Fruit fly (Drosophila melanogaster) whole organism, wandering third instar larva: ENCODE measurements around the gene Ccp84Ag.
A peak's percentile ranks its signal among the peaks of the same experiment; 100 is the strongest.

Source experiments
- CG32264 ChIP-seq: fragments of 200-800 bp; sonication (Bioruptor generic); optimal IDR thresholded peaks from 2 replicates; lab custom pipeline; 2016; ENCODE audit warnings: missing biosample characterization, missing genetic modification characterization
- CG9705 ChIP-seq: fragments of 200-800 bp; sonication (Bioruptor generic); optimal IDR thresholded peaks from 2 replicates; lab custom pipeline; 2018; ENCODE audit warnings: missing biosample characterization, mild to moderate bottlenecking, missing genetic modification characterization
- CrebA ChIP-seq: fragments of 200-800 bp; sonication (Bioruptor generic); optimal IDR thresholded peaks from 2 replicates; lab custom pipeline; 2016; ENCODE audit warnings: missing biosample characterization, mild to moderate bottlenecking, missing genetic modification characterization, borderline replicate concordance
- GATAd ChIP-seq: sonication (Bioruptor generic); optimal IDR thresholded peaks from 2 replicates; lab custom pipeline; 2016; ENCODE audit warnings: missing biosample characterization, missing genetic modification characterization
- HLH106 ChIP-seq: fragments of 200-800 bp; optimal IDR thresholded peaks from 3 replicates; lab custom pipeline; 2019; ENCODE audit warnings: missing biosample characterization, mild to moderate bottlenecking, missing genetic modification characterization, moderate library complexity
- Hnf4 ChIP-seq: fragments of 200-800 bp; sonication (Bioruptor generic); optimal IDR thresholded peaks from 2 replicates; lab custom pipeline; 2016; ENCODE audit warnings: missing biosample characterization, mild to moderate bottlenecking, missing genetic modification characterization
- Hr78 ChIP-seq: fragments of >200 bp; optimal IDR thresholded peaks from 2 replicates; lab custom pipeline; 2017; ENCODE audit warnings: missing biosample characterization, missing genetic modification characterization
- Hr83 ChIP-seq: fragments of 200-300 bp; sonication (Bioruptor generic); optimal IDR thresholded peaks from 2 replicates; lab custom pipeline; 2016; ENCODE audit warnings: missing biosample characterization, mild to moderate bottlenecking, missing genetic modification characterization, moderate library complexity; ENCODE audit not compliant: poor library complexity, severe bottlenecking
- Jra ChIP-seq: sonication (Bioruptor generic); optimal IDR thresholded peaks from 2 replicates; lab custom pipeline; 2016; ENCODE audit warnings: missing biosample characterization, missing genetic modification characterization
- Mio ChIP-seq: sonication (Bioruptor generic); optimal IDR thresholded peaks from 2 replicates; lab custom pipeline; 2016; ENCODE audit warnings: missing biosample characterization, missing genetic modification characterization
- Myc ChIP-seq: fragments of >200 bp; optimal IDR thresholded peaks from 2 replicates; lab custom pipeline; 2017
- Rel ChIP-seq, 2 experiments: fragments of 200-800 bp; sonication (Bioruptor generic) in 1 of 2; optimal IDR thresholded peaks; 2 replicates in 1 of 2; 3 replicates in 1 of 2; lab custom pipeline; 2016 to 2019; ENCODE audit warnings: mild to moderate bottlenecking in 2 of 2, missing biosample characterization in 2 of 2, missing genetic modification characterization in 2 of 2, moderate library complexity in 1 of 2
- Sp1 ChIP-seq: fragments of 200-800 bp; sonication (Bioruptor generic); optimal IDR thresholded peaks from 3 replicates; lab custom pipeline; 2019; ENCODE audit warnings: missing biosample characterization, mild to moderate bottlenecking, missing genetic modification characterization, moderate library complexity
- Vsx2 ChIP-seq: fragments of 200-300, 225-300 bp; sonication (Bioruptor generic); optimal IDR thresholded peaks from 2 replicates; lab custom pipeline; 2018; ENCODE audit warnings: missing biosample characterization, missing genetic modification characterization; ENCODE audit not compliant: partially characterized antibody
- br ChIP-seq: fragments of 200-800 bp; sonication (Bioruptor generic); optimal IDR thresholded peaks from 2 replicates; lab custom pipeline; 2016; ENCODE audit warnings: missing biosample characterization, missing genetic modification characterization
- brk ChIP-seq: fragments of 200-800 bp; sonication (Bioruptor generic); optimal IDR thresholded peaks from 2 replicates; lab custom pipeline; 2016; ENCODE audit warnings: missing biosample characterization, mild to moderate bottlenecking, missing genetic modification characterization
- dsf ChIP-seq: sonication (Bioruptor generic); optimal IDR thresholded peaks from 2 replicates; lab custom pipeline; 2016; ENCODE audit warnings: missing biosample characterization, missing genetic modification characterization, borderline replicate concordance
- fru ChIP-seq: fragments of 200-800 bp; sonication (Bioruptor generic); optimal IDR thresholded peaks from 3 replicates; lab custom pipeline; 2016; ENCODE audit warnings: missing biosample characterization, mild to moderate bottlenecking, missing genetic modification characterization
- h ChIP-seq: fragments of 200-800 bp; sonication (Bioruptor generic); optimal IDR thresholded peaks from 3 replicates; lab custom pipeline; 2016; ENCODE audit warnings: missing biosample characterization, mild to moderate bottlenecking, missing genetic modification characterization
- jim ChIP-seq: fragments of 175-275, 200-325 bp; sonication (Bioruptor generic); optimal IDR thresholded peaks from 2 replicates; lab custom pipeline; 2016; ENCODE audit warnings: missing biosample characterization, mild to moderate bottlenecking, missing genetic modification characterization
- lola ChIP-seq: fragments of >200 bp; optimal IDR thresholded peaks from 2 replicates; lab custom pipeline; 2017; ENCODE audit warnings: missing biosample characterization, missing genetic modification characterization
- pan ChIP-seq: fragments of >200 bp; optimal IDR thresholded peaks from 2 replicates; lab custom pipeline; 2017
- rgr ChIP-seq: fragments of 200-800 bp; sonication (Bioruptor generic); optimal IDR thresholded peaks from 3 replicates; lab custom pipeline; 2016; ENCODE audit warnings: missing biosample characterization, mild to moderate bottlenecking, missing genetic modification characterization
- sage ChIP-seq: fragments of 200-800 bp; sonication (Bioruptor generic); optimal IDR thresholded peaks from 2 replicates; lab custom pipeline; 2016; ENCODE audit warnings: missing biosample characterization, mild to moderate bottlenecking, missing genetic modification characterization
- tai ChIP-seq: sonication (Bioruptor generic); optimal IDR thresholded peaks from 2 replicates; lab custom pipeline; 2016; ENCODE audit warnings: missing biosample characterization, missing genetic modification characterization
- usp ChIP-seq: fragments of >200 bp; optimal IDR thresholded peaks from 2 replicates; lab custom pipeline; 2017; ENCODE audit warnings: missing biosample characterization, missing genetic modification characterization
- woc ChIP-seq: sonication (Bioruptor generic); optimal IDR thresholded peaks from 2 replicates; lab custom pipeline; 2016; ENCODE audit warnings: missing biosample characterization, mild to moderate bottlenecking, missing genetic modification characterization

Ccp84Ag gene

DNA sequence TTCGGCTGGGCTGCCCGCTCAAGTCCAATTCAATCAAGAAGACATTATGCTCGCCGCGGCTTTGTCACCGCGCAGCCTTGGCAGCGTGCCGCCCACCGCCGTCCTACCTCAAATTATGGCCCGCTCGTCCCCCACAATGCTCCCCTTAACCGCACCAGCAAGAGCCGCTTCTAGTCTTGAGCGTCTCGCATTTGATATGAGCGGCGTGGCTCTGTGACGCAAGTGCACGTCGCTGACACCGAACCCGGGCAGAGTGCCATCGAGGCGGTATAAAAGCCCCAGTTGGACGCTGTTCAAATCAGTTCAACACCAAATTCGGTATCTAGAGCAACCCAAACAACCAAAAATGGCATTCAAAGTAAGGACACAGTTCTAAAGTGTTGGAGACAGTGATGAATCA, at the start of gene Ccp84Ag:
Ccp84Ag (plus strand) TSS at position 301 of the 400 bp plus-strand sequence.
- TF ChIP-seq fru (GFP tag; lab: Kevin White, UChicago) = no peak
- TF ChIP-seq jim (GFP tag; lab: Kevin White, UChicago) = no peak
- no peak for TF ChIP-seq h (GFP tag; lab: Kevin White, UChicago)
- TF ChIP-seq tai (GFP tag; lab: Kevin White, UChicago) = no peak
- no peak for TF ChIP-seq usp
- no peak for TF ChIP-seq pan
- TF ChIP-seq CrebA = no peak
- no peak for TF ChIP-seq Myc
- TF ChIP-seq dsf = no peak
- no peak for TF ChIP-seq woc
- no peak for TF ChIP-seq Sp1 (GFP tag; lab: Kevin White, UChicago)
- no peak for TF ChIP-seq Hr78 (GFP tag; lab: Kevin White, UChicago)

- TF ChIP-seq dsf = no peak
- TF ChIP-seq Jra = no peak
- TF ChIP-seq Hr83 (GFP tag; lab: Kevin White, UChicago) = no peak
- no peak for TF ChIP-seq Vsx2
- no peak for TF ChIP-seq sage
Observed at dm6 chr3R:6640932-6641331, 45.6 kb upstream of the Ccp84Ag start, which contains the start of gene CG31286. CG31286 (plus strand) TSS chr3R:6641232.

- TF ChIP-seq CG9705 (GFP tag; lab: Kevin White, UChicago) (no peak), HLH106 (tag; lab: Kevin White, UChicago) (no peak), br (GFP tag; lab: Kevin White, UChicago) (no peak), Hr78 (GFP tag; lab: Kevin White, UChicago) (no peak), GATAd (GFP tag; lab: Kevin White, UChicago) (no peak), fru (GFP tag; lab: Kevin White, UChicago) (no peak), jim (GFP tag; lab: Kevin White, UChicago) (no peak), pan (no peak), sage (no peak), Vsx2 (no peak), Hnf4 (GFP tag; lab: Kevin White, UChicago) (no peak)
- TF ChIP-seq, all 38 proteins: peak for 0
Observed at dm6 chr3R:6644334-6644733, 42.2 kb upstream of the Ccp84Ag start, which contains the start of gene Ass. Ass (minus strand) TSS chr3R:6644434.

- TF ChIP-seq Hr83 (GFP tag; lab: Kevin White, UChicago) (no peak), CG32264 (no peak), fru (GFP tag; lab: Kevin White, UChicago) (no peak), Vsx2 (no peak), h (GFP tag; lab: Kevin White, UChicago) (no peak), brk (GFP tag; lab: Kevin White, UChicago) (no peak), Myc (peak; percentile 65), br (GFP tag; lab: Kevin White, UChicago) (no peak), lola (no peak)
- TF ChIP-seq, all 38 proteins: peak for 1
Observed at dm6 chr3R:6646740-6647139, 39.8 kb upstream of the Ccp84Ag start, which contains the start of gene Taf1. Taf1 (plus strand) TSS chr3R:6646889.

DNA sequence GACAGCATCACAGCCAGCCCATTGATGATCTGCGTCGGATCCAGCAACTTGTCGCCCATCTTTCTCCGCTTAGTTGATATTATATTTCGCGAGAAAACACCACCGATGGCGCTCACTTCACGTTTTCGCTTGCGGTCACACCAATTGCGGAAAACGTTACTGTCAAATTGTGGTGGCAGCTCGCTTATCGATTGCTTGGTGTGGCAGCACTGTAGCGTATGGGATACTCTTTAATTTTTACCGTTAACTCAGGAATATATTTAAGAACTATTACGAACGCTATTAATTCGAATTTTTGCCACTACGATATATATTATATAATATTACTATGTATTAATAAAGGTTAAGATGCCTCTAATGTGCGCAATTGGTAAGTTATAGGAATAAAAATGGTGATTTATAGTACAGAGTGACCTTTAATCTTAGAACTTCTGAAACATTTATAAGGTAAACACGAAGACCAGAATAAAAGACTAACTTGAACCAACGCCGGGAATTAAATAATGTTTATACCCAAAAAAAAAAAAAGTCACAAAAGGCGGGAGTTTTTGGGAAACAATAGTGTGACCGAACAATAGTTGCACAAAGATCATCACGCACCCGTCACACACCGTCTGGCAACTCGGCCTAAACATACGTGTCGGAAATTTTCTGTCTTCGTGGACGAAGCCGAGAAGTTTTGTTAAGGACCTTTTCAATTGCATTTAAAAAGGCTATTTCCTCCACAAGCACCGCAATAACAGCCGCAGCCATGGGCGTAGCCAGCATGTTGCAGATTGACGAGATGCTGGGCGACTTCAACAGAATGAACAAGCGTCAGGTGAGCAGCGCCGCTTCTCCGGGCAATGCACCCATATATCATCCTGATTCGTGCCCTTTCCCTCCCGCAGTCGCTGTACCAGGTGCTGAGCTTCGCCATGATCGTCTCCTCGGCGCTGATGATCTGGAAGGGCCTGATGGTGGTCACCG, 29.0 kb upstream of the Ccp84Ag start, which contains the start of the genes CG1307 and twr:
CG1307 (minus strand) TSS at position 165 of the 969 bp plus-strand sequence.
twr (plus strand) TSS at position 605 of the 969 bp plus-strand sequence.
- TF ChIP-seq Hr83 (GFP tag; lab: Kevin White, UChicago) (peak; percentile 5), dsf (no peak)

DNA sequence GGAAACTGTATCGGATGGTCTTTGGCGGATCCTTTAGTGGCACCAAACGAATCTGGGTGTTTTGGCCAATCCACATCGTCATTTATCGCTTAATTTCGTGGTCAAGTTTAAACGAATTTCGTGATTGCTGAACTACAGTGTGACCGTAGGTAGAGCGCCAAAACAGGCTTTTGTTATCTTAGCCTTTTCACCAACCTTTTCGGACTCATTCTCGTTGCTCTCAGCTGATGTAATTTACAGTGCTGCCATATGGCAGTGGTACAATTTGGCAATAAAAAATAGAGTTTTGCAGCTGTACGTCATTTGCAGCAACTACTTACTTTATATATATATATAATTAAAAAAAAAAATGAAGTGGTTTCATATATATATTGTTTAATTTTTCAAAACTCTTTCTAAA, 26.6 kb upstream of the Ccp84Ag start, which contains the start of gene agt:
agt (minus strand) TSS at position 160 of the 400 bp plus-strand sequence.
- TF ChIP-seq Mio (GFP tag; lab: Kevin White, UChicago) = no peak
- TF ChIP-seq tai (GFP tag; lab: Kevin White, UChicago) = no peak
- peak; percentile 74 for TF ChIP-seq Myc
- no peak for TF ChIP-seq rgr (GFP tag; lab: Kevin White, UChicago)
- no peak for TF ChIP-seq Rel (GFP tag; optimal IDR thresholded peaks at IDR 0.05; lab: Kevin White, UChicago)
- TF ChIP-seq Rel (tag; optimal IDR thresholded peaks at IDR 0.05; lab: Kevin White, UChicago) = peak; percentile 45
